Fruit fly (Drosophila melanogaster) whole organism, embryonic: ENCODE data around the gene CG12301.

ENCODE experiments used
- Atf6 ChIP-seq: fragments of 200-800 bp; sonication (Bioruptor generic); IDR thresholded peaks from 2 replicates; pipeline ENCODE4 v1.3.6; 2022; ENCODE audit warnings: missing biosample characterization, missing genetic modification characterization
- Awh ChIP-seq: fragments of 200-800 bp; sonication (Bioruptor generic); IDR thresholded peaks from 2 replicates; pipeline ENCODE4, ENCODE4 v1.3.6; 2022; ENCODE audit warnings: missing biosample characterization, missing genetic modification characterization
- CG10431 ChIP-seq: fragments of 200-800 bp; sonication (Bioruptor generic); optimal IDR thresholded peaks from 3 replicates; lab custom pipeline; 2018; ENCODE audit warnings: missing biosample characterization, mild to moderate bottlenecking, missing genetic modification characterization
- CG12071 ChIP-seq: fragments of 200-800 bp; sonication (Bioruptor generic); optimal IDR thresholded peaks from 3 replicates; lab custom pipeline; 2018; ENCODE audit warnings: missing biosample characterization, mild to moderate bottlenecking, missing genetic modification characterization
- CG13123 ChIP-seq: fragments of 200-800 bp; sonication (Bioruptor generic); optimal IDR thresholded peaks from 2 replicates; lab custom pipeline; 2016; ENCODE audit warnings: missing biosample characterization, missing genetic modification characterization
- CG13775 ChIP-seq: fragments of 200-800 bp; sonication (Bioruptor generic); optimal IDR thresholded peaks from 3 replicates; lab custom pipeline; 2017; ENCODE audit warnings: missing biosample characterization, mild to moderate bottlenecking, missing genetic modification characterization
- CG14667 ChIP-seq: fragments of 200-800 bp; sonication (Bioruptor generic); IDR thresholded peaks from 2 replicates; pipeline ENCODE4 v1.3.6; 2022; ENCODE audit warnings: missing biosample characterization, missing genetic modification characterization
- CG14710 ChIP-seq: fragments of 200-800 bp; sonication (Bioruptor generic); optimal IDR thresholded peaks from 3 replicates; lab custom pipeline; 2019; ENCODE audit warnings: missing biosample characterization, mild to moderate bottlenecking, missing genetic modification characterization, moderate library complexity
- CG15269 ChIP-seq: fragments of 200-800 bp; sonication (Bioruptor generic); optimal IDR thresholded peaks from 2 replicates; lab custom pipeline; 2018; ENCODE audit warnings: missing biosample characterization, mild to moderate bottlenecking, missing genetic modification characterization, moderate library complexity
- CG16779 ChIP-seq: fragments of 200-800 bp; sonication (Bioruptor generic); IDR thresholded peaks from 2 replicates; pipeline ENCODE4 v1.3.6; 2022; ENCODE audit warnings: missing biosample characterization, missing genetic modification characterization
- CG17385 ChIP-seq: fragments of 200-800 bp; sonication (Bioruptor generic); optimal IDR thresholded peaks from 3 replicates; lab custom pipeline; 2018; ENCODE audit warnings: missing biosample characterization, mild to moderate bottlenecking, missing genetic modification characterization
- CG17802 ChIP-seq: fragments of 200-800 bp; sonication (Bioruptor generic); optimal IDR thresholded peaks from 2 replicates; lab custom pipeline; 2018; ENCODE audit warnings: missing biosample characterization, mild to moderate bottlenecking, missing genetic modification characterization, moderate library complexity
- CG18619 ChIP-seq: fragments of 200-800 bp; sonication (Bioruptor generic); optimal IDR thresholded peaks from 3 replicates; lab custom pipeline; 2017; ENCODE audit warnings: missing biosample characterization, mild to moderate bottlenecking, missing genetic modification characterization
- CG2875 ChIP-seq: fragments of 200-800 bp; sonication (Bioruptor generic); optimal IDR thresholded peaks from 2 replicates; lab custom pipeline; 2017; ENCODE audit warnings: missing biosample characterization, mild to moderate bottlenecking, missing genetic modification characterization, missing genetic modification reagents
- CG33213 ChIP-seq: fragments of 200-800 bp; sonication (Bioruptor generic); optimal IDR thresholded peaks from 3 replicates; lab custom pipeline; 2016; ENCODE audit warnings: missing biosample characterization, missing genetic modification characterization
- CG34422 ChIP-seq: fragments of 200-800 bp; sonication (Bioruptor generic); IDR thresholded peaks from 3 replicates; pipeline ENCODE4 v1.3.6; 2022; ENCODE audit warnings: missing biosample characterization, missing genetic modification characterization
- CG5245 ChIP-seq: fragments of 200-800 bp; sonication (Bioruptor generic); optimal IDR thresholded peaks from 3 replicates; lab custom pipeline; 2016; ENCODE audit warnings: missing biosample characterization, missing genetic modification characterization
- CG6175 ChIP-seq: fragments of 200-800 bp; sonication (Bioruptor generic); IDR thresholded peaks from 3 replicates; pipeline ENCODE4 v1.3.6; 2022; ENCODE audit warnings: missing biosample characterization, missing genetic modification characterization
- CG6689 ChIP-seq: fragments of 200-800 bp; sonication (Bioruptor generic); IDR thresholded peaks from 2 replicates; pipeline ENCODE4 v1.3.6; 2022; ENCODE audit warnings: missing biosample characterization, missing genetic modification characterization
- CG8944 ChIP-seq: fragments of 200-800 bp; sonication (Bioruptor generic); optimal IDR thresholded peaks from 3 replicates; lab custom pipeline; 2016; ENCODE audit warnings: missing biosample characterization, missing genetic modification characterization
- Deaf1 ChIP-seq: fragments of 200-800 bp; optimal IDR thresholded peaks from 3 replicates; lab custom pipeline; 2019; ENCODE audit warnings: missing biosample characterization, mild to moderate bottlenecking, missing genetic modification characterization, moderate library complexity
- Dll ChIP-seq: fragments of 200-800 bp; sonication (Bioruptor generic); IDR thresholded peaks from 4 replicates; pipeline ENCODE4 v1.3.6; 2022; ENCODE audit warnings: missing biosample characterization, missing genetic modification characterization; ENCODE audit not compliant: partially characterized antibody
- E2f2 ChIP-seq: fragments of 200-800 bp; sonication (Bioruptor generic); IDR thresholded peaks from 2 replicates; pipeline ENCODE4 v1.3.6; 2022; ENCODE audit warnings: missing biosample characterization, missing genetic modification characterization
- HLH3B ChIP-seq: fragments of 200-800 bp; sonication (Bioruptor generic); IDR thresholded peaks from 2 replicates; pipeline ENCODE4 v1.3.6; 2022; ENCODE audit warnings: missing biosample characterization, missing genetic modification characterization
- HmgD ChIP-seq: fragments of 200-800 bp; sonication (Bioruptor generic); optimal IDR thresholded peaks from 3 replicates; lab custom pipeline; 2016; ENCODE audit warnings: missing biosample characterization, missing genetic modification characterization
- Hr51 ChIP-seq, 2 experiments: fragments of 200-800 bp; sonication (Bioruptor generic); optimal IDR thresholded peaks; 2 replicates in 1 of 2; 3 replicates in 1 of 2; lab custom pipeline; 2016 to 2018; ENCODE audit warnings: missing biosample characterization in 2 of 2, missing genetic modification characterization in 2 of 2, mild to moderate bottlenecking in 1 of 2, moderate library complexity in 1 of 2
- Kr ChIP-seq: fragments of 200-800 bp; sonication (Bioruptor generic); optimal IDR thresholded peaks from 2 replicates; lab custom pipeline; 2017; ENCODE audit warnings: missing biosample characterization, mild to moderate bottlenecking, missing genetic modification characterization
- Med ChIP-seq: fragments of 200-800 bp; sonication (Bioruptor generic); peaks from one replicate; lab custom pipeline; 2016; ENCODE audit warnings: missing biosample characterization, missing genetic modification characterization, mild to moderate bottlenecking, inconsistent platforms, moderate library complexity
- NC2α ChIP-seq: fragments of 200-800 bp; sonication (Bioruptor generic); optimal IDR thresholded peaks from 2 replicates; lab custom pipeline; 2016; ENCODE audit warnings: missing biosample characterization, missing genetic modification characterization
- NFAT ChIP-seq: fragments of 200-800 bp; sonication (Bioruptor generic); IDR thresholded peaks from 2 replicates; pipeline ENCODE4 v1.3.6; 2022; ENCODE audit warnings: missing biosample characterization, missing genetic modification characterization
- NK7.1 ChIP-seq: fragments of 200-800 bp; sonication (Bioruptor generic); optimal IDR thresholded peaks from 3 replicates; lab custom pipeline; 2016; ENCODE audit warnings: missing biosample characterization, missing genetic modification characterization
- Nf-YA ChIP-seq: fragments of 200-800 bp; sonication (Bioruptor generic); IDR thresholded peaks from 2 replicates; pipeline ENCODE4 v1.3.6; 2022; ENCODE audit warnings: missing biosample characterization, missing genetic modification characterization
- Nf-YB ChIP-seq: fragments of 200-800 bp; sonication (Bioruptor generic); optimal IDR thresholded peaks from 3 replicates; lab custom pipeline; 2019; ENCODE audit warnings: missing biosample characterization, mild to moderate bottlenecking, missing genetic modification characterization, moderate library complexity
- NfI ChIP-seq: fragments of 200-800 bp; sonication (Bioruptor generic); optimal IDR thresholded peaks from 3 replicates; lab custom pipeline; 2018; ENCODE audit warnings: missing biosample characterization, mild to moderate bottlenecking, missing genetic modification characterization, moderate library complexity
- Sry-β ChIP-seq: fragments of 200-800 bp; sonication (Bioruptor generic); optimal IDR thresholded peaks from 2 replicates; lab custom pipeline; 2018; ENCODE audit warnings: missing biosample characterization, mild to moderate bottlenecking, missing genetic modification characterization, moderate library complexity
- TFAM ChIP-seq: fragments of 200-800 bp; sonication (Bioruptor generic); optimal IDR thresholded peaks from 2 replicates; lab custom pipeline; 2017; ENCODE audit warnings: missing biosample characterization, missing genetic modification characterization, inconsistent platforms
- Taf1 ChIP-seq: fragments of 200-800 bp; sonication (Bioruptor generic); IDR thresholded peaks from 2 replicates; pipeline ENCODE4 v1.3.6; 2022; ENCODE audit warnings: missing biosample characterization, missing genetic modification characterization
- cas ChIP-seq: fragments of 200-800 bp; sonication (Bioruptor generic); IDR thresholded peaks from 2 replicates; pipeline ENCODE4 v1.3.6; 2022; ENCODE audit warnings: missing biosample characterization, missing genetic modification characterization
- cg ChIP-seq: fragments of 200-800 bp; sonication (Bioruptor generic); optimal IDR thresholded peaks from 3 replicates; lab custom pipeline; 2019; ENCODE audit warnings: missing biosample characterization, mild to moderate bottlenecking, missing genetic modification characterization, moderate library complexity
- corto ChIP-seq: fragments of 200-800 bp; sonication (Bioruptor generic); optimal IDR thresholded peaks from 2 replicates; lab custom pipeline; 2016; ENCODE audit warnings: missing biosample characterization, mild to moderate bottlenecking, missing genetic modification characterization, moderate library complexity
- ewg ChIP-seq: fragments of 200-800 bp; sonication (Bioruptor generic); optimal IDR thresholded peaks from 3 replicates; lab custom pipeline; 2017; ENCODE audit warnings: mild to moderate bottlenecking, missing biosample characterization, missing genetic modification reagents, missing genetic modification characterization
- her ChIP-seq: fragments of 200-800 bp; sonication (Bioruptor generic); optimal IDR thresholded peaks from 2 replicates; lab custom pipeline; 2016; ENCODE audit warnings: missing biosample characterization, missing genetic modification characterization
- lmd ChIP-seq: fragments of 200-800 bp; sonication (Bioruptor generic); IDR thresholded peaks from 2 replicates; pipeline ENCODE4 v1.3.6; 2022; ENCODE audit warnings: missing biosample characterization, missing genetic modification characterization
- nom ChIP-seq: fragments of 200-800 bp; sonication (Bioruptor generic); optimal IDR thresholded peaks from 2 replicates; lab custom pipeline; 2017; ENCODE audit warnings: missing biosample characterization, missing genetic modification characterization, mild to moderate bottlenecking, moderate library complexity, missing genetic modification reagents
- oc ChIP-seq: fragments of 200-800 bp; sonication (Bioruptor generic); optimal IDR thresholded peaks from 2 replicates; lab custom pipeline; 2018; ENCODE audit warnings: missing biosample characterization, mild to moderate bottlenecking, missing genetic modification characterization, moderate library complexity
- salm ChIP-seq: fragments of 200-800 bp; sonication (Bioruptor generic); optimal IDR thresholded peaks from 2 replicates; lab custom pipeline; 2018; ENCODE audit warnings: missing biosample characterization, mild to moderate bottlenecking, missing genetic modification characterization
- sob ChIP-seq: fragments of 200-800 bp; sonication (Bioruptor generic); IDR thresholded peaks from 2 replicates; pipeline ENCODE4 v1.3.6; 2022; ENCODE audit warnings: missing biosample characterization, missing genetic modification characterization
- tll ChIP-seq, 2 experiments: fragments of 200-800 bp in 1 of 2; fragments of >200 bp in 1 of 2; sonication (Bioruptor generic) in 1 of 2; optimal IDR thresholded peaks; 2 replicates each; lab custom pipeline; 2017 to 2019; ENCODE audit warnings: missing biosample characterization in 2 of 2, missing genetic modification characterization in 2 of 2, mild to moderate bottlenecking in 1 of 2, moderate library complexity in 1 of 2
- unpg ChIP-seq: fragments of 200-800 bp; sonication (Bioruptor generic); optimal IDR thresholded peaks from 3 replicates; lab custom pipeline; 2018; ENCODE audit warnings: missing biosample characterization, mild to moderate bottlenecking, missing genetic modification characterization, moderate library complexity
- usp ChIP-seq: fragments of >200 bp; optimal IDR thresholded peaks from 2 replicates; lab custom pipeline; 2017; ENCODE audit warnings: missing biosample characterization, missing genetic modification characterization

CG12301 gene

dm6 chr3L:15537916-15538581 is 42.6 kb upstream of the CG12301 start (continued):
- no peak for TF ChIP-seq E2f2 (GFP tag; lab: Robert Waterston, UW)
- no peak for TF ChIP-seq NFAT
- no peak for TF ChIP-seq corto (GFP tag; lab: Kevin White, UChicago)
- peak; percentile 6 for TF ChIP-seq CG10431 (GFP tag; lab: Kevin White, UChicago)
- peak; percentile 50 for TF ChIP-seq ewg (GFP tag; lab: Kevin White, UChicago)
- peak; percentile 4 for TF ChIP-seq her (GFP tag; lab: Kevin White, UChicago)
- no peak for TF ChIP-seq CG13123 (GFP tag; lab: Kevin White, UChicago)
- no peak for TF ChIP-seq CG6175 (GFP tag; lab: Robert Waterston, UW)
- TF ChIP-seq Med (GFP tag; lab: Kevin White, UChicago) = peak; percentile 42
- no peak for TF ChIP-seq Nf-YA (GFP tag; lab: Robert Waterston, UW)
- TF ChIP-seq CG33213 = peak; percentile 7
- TF ChIP-seq CG14667 (GFP tag; lab: Robert Waterston, UW) = no peak
- TF ChIP-seq nom (GFP tag; lab: Kevin White, UChicago) = no peak
- no peak for TF ChIP-seq CG16779
- TF ChIP-seq Kr (GFP tag; lab: Kevin White, UChicago) = no peak
- TF ChIP-seq Dll = no peak
- TF ChIP-seq Awh (GFP tag; lab: Robert Waterston, UW) = 0 out of 2 replicates have a peak, but pooled peaks have one; percentile 16
- TF ChIP-seq CG13775 (GFP tag; lab: Kevin White, UChicago) = peak; percentile 74
- peak; percentile 45 for TF ChIP-seq CG5245 (GFP tag; lab: Kevin White, UChicago)
- peak; percentile 78 for TF ChIP-seq CG15269 (tag; lab: Kevin White, UChicago)
- TF ChIP-seq HLH3B (GFP tag; lab: Robert Waterston, UW) = peak; percentile 23; the same call in 1 of the 2 replicates
- no peak for TF ChIP-seq CG34422 (GFP tag; lab: Robert Waterston, UW)
- peak; percentile 53 for TF ChIP-seq Nf-YB (GFP tag; lab: Kevin White, UChicago)
- TF ChIP-seq Taf1 (GFP tag; lab: Robert Waterston, UW) = no peak
- TF ChIP-seq NK7.1 (GFP tag; lab: Kevin White, UChicago) = peak; percentile 15
- no peak for TF ChIP-seq CG17802 (tag; lab: Kevin White, UChicago)
- TF ChIP-seq CG2875 = peak; percentile 50
- no peak for TF ChIP-seq NC2α
- peak; percentile 66 for TF ChIP-seq CG18619 (GFP tag; lab: Kevin White, UChicago)
- TF ChIP-seq Hr51 (GFP tag; optimal IDR thresholded peaks at IDR 0.05; lab: Kevin White, UChicago) = peak; percentile 14 to 86
- TF ChIP-seq lmd = peak; percentile 67
- TF ChIP-seq cas (GFP tag; lab: Robert Waterston, UW) = no peak
- peak; percentile 31 for TF ChIP-seq Deaf1
- peak; percentile 52; the same call in 1 of the 2 replicates for TF ChIP-seq sob (GFP tag; lab: Robert Waterston, UW)
- TF ChIP-seq cg (GFP tag; lab: Kevin White, UChicago) = no peak
- peak; percentile 70 for TF ChIP-seq CG14710 (tag; lab: Kevin White, UChicago)
- TF ChIP-seq unpg = peak; percentile 75
- no peak for TF ChIP-seq CG12071 (GFP tag; lab: Kevin White, UChicago)
- no peak for TF ChIP-seq HmgD (GFP tag; lab: Kevin White, UChicago)
- no peak for TF ChIP-seq salm (tag; lab: Kevin White, UChicago)
- TF ChIP-seq CG17385 = peak; percentile 63
- TF ChIP-seq CG8944 (GFP tag; lab: Kevin White, UChicago) = peak; percentile 11
- TF ChIP-seq tll (GFP tag; optimal IDR thresholded peaks at IDR 0.05; lab: Kevin White, UChicago) = peak in 1 of 2 experiments; percentile 77
- peak; percentile 58 for TF ChIP-seq oc (tag; lab: Kevin White, UChicago)
- no peak for TF ChIP-seq Sry-β (GFP tag; lab: Kevin White, UChicago)
- no peak; the same call in 1 of the 2 replicates for TF ChIP-seq Atf6 (GFP tag; lab: Robert Waterston, UW)
- no peak for TF ChIP-seq TFAM (GFP tag; lab: Kevin White, UChicago)
- peak; percentile 32 for TF ChIP-seq NfI (GFP tag; lab: Kevin White, UChicago)
- no peak for TF ChIP-seq usp (GFP tag; lab: Kevin White, UChicago)
- TF ChIP-seq CG6689 (GFP tag; lab: Robert Waterston, UW) = peak; percentile 78
